Worm (Caenorhabditis elegans): Measurements from ENCODE around the gene clec-68.
"Not testable (repeated sequence)": the region's sequence is repeated elsewhere in the genome, so short reads cannot be mapped to it uniquely, and the experiment has no call there.

Gene clec-68

DNA sequence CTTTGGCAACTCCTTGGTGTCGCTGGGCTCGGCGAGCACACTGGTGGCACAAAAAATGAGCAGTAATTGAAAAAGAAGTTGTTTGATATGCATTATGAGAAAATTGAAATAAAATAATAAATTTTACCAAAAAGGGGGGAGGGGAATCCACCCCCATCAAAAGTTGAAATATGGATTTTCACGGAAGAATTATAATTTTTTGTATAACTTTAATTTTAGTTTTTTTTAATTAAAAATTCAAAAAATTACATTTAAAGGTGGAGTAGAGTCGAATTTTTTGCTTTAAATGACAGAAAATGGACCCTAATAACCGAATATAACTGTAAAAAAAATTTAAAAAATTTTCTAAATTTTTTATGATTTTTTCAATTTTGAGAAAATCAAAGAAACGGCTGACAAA, 14.4 kb upstream of the clec-68 start, which contains the start of gene F56D6.18:
Gene F56D6.18 (minus strand): TSS at position 101 of the 400 bp plus-strand sequence.
- not testable (repeated sequence) for TF ChIP-seq unc-62 (GFP tag; optimal IDR thresholded peaks at IDR 0.05)

DNA sequence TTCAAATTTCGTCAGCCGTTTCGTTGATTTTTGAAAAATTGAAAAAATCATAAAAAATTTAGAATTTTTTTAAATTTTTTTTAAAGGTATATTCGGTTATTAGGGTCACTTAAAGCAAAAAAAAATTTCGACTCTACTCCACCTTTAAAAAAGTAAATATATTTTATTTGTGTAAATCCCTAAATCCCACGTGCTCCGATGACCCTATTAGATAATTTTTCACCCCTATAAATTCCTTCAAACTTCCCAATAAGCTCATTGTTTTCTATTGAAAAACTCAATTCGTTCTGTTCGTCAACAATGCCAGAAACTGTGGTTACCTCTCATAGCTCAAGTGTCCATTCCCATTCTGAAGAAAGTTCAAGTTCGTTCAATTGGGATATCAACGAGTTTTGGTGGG, 13.6 kb upstream of the clec-68 start, which contains the start of gene F56D6.20:
Gene F56D6.20 (plus strand): TSS at position 301 of the 400 bp plus-strand sequence.
- TF ChIP-seq unc-62 (GFP tag; optimal IDR thresholded peaks at IDR 0.05): no peak

DNA sequence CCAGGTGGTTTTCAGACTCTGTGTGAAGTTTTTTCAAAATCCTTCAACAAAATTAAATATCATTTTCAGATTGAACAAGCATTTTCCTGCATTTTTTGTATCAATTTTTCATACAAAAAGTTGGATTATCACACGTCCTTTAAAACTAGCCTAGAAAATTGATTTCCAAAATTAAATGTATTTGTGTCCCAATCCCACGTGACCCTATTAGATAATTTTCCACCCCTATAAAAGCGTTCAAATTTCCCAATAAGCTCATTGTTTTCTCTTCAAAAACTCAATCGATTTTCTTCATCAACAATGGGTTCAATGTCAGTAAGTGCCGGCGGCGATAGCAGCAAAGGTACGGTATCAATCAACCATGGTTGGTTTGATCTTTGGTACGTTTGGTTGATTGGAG, 11.8 kb upstream of the clec-68 start, which contains the start of gene F56D6.19:
Gene F56D6.19 (plus strand): TSS at position 301 of the 400 bp plus-strand sequence.
- TF ChIP-seq unc-62 (GFP tag; optimal IDR thresholded peaks at IDR 0.05): no peak

DNA sequence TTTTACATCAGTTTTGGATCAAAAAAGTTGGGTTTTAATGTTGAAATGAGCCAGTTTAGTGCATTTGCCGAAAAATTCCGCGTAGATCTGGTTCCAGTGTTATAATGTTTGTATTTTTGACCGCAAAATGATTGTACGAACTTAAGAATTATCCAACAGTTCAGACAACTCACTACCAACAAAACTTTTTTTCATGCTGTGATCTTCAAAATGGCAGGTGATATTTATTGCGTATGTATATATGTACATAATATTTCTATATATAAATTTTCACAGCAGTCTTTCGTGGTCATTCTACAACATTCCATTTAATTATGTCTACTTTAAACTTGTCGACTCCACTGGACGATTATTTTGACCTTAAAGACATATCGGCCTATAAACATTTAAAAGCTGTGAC, 10.9 kb upstream of the clec-68 start, which contains the start of gene srz-20:
Gene srz-20 (plus strand): TSS at position 301 of the 400 bp plus-strand sequence.
- no peak for TF ChIP-seq unc-62 (GFP tag; optimal IDR thresholded peaks at IDR 0.05)

DNA sequence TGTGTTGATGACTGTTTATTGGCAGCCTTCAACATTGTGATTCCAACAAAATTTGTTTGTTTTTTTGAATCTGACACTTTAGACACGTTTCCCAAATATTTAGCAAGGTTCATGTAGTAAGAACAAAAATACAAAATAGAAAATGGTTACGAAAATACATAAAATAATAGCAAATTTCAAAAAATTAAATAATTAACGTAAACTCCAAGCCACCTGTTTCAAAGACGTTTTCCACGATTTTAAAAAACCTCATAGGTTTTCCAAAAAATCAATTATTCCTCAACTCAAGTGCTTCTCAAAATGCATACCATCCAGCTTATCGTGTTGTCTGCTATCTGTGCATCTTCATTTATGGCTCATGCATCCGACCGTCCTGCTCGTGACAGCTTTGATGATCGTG, 8.8 kb upstream of the clec-68 start, which contains the start of gene F56D6.14:
Gene F56D6.14 (plus strand): TSS at position 301 of the 400 bp plus-strand sequence.
- TF ChIP-seq unc-62 (GFP tag; optimal IDR thresholded peaks at IDR 0.05): no peak

DNA sequence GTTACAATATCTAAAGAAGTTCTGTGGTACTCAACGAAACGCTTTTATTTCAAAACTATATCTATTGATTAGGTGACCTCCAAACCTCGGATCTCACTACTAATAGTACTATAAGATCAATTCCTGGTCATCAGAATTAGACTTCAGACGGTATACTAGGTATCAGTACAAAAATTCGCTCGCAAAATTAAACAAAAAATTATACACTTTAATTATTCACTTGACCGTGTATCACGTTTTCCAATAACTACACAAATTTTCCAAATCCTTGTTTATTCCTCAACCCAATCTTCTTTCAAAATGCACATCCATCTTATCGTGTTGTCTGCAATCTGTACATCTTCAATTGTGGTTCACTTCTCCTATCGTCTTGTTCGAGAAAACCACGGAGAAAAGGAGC, 8.1 kb upstream of the clec-68 start, which contains the start of gene F56D6.23:
Gene F56D6.23 (plus strand): TSS at position 301 of the 400 bp plus-strand sequence.
- TF ChIP-seq unc-62 (GFP tag; optimal IDR thresholded peaks at IDR 0.05): no peak

DNA sequence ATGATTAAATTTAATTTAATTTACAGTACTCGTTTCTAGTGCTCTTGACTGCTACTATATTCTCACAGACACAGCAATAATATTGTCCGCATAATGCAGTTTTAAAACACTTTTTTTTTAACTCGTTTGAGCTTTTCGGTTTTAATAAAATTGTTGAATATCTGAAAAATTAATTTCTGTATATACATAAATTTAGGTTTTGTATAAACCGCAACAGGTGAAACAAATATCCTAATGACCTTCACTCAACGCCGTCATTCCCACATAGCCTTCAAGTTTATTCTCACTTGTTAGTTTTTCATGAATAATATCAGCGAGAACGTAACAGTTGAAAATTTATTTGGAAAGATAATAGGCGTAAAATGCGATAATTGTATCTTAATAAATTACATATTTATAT, 6.7 kb upstream of the clec-68 start, which contains the start of gene srz-19:
Gene srz-19 (plus strand): TSS at position 301 of the 400 bp plus-strand sequence.
- TF ChIP-seq unc-62 (GFP tag; optimal IDR thresholded peaks at IDR 0.05): no peak

DNA sequence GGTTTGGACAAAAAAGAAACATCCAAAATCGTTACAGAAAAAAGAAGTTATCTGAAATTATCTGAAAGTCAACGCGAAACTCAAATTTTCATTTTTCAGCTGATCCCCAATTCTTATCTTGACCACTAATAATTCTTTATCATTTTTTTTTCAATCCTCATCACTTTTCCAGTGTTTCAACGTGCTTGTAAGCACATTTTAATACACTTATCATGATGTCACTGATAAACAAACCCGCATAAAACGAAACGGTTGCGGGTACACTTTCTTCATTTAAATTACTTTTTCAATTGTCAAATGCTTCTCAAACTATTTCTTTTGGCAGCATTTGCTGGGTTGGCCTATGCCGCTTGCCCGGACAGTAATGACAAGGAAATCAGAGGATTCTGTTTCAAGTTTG, 4.3 kb upstream of the clec-68 start, which contains the start of gene clec-67:
Gene clec-67 (plus strand): TSS at position 268 of the 400 bp plus-strand sequence.
- no peak for TF ChIP-seq unc-62 (GFP tag; optimal IDR thresholded peaks at IDR 0.05)

DNA sequence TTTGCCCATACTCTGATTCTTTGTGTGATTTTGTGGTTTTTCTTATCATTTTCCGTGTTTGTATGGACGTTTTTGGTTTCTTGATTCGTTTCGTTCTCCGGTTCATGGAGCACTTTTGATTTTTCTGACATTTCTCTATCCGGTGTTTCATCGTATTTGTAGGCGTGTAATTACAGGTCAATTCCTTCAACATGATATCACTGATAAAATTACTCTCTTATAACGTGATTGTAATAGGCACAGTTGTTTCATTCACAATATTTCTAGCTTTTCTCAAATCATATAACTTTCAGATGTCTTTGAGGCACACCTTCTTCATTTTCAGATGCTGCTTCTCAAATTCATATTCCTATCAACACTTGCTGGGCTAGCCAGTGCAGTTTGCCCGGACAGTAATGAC, 6.2 kb downstream of the clec-68 start, which contains the start of gene clec-70:
Gene clec-70 (plus strand): TSS at position 301 of the 400 bp plus-strand sequence.
- not testable (repeated sequence) for TF ChIP-seq unc-62 (GFP tag; optimal IDR thresholded peaks at IDR 0.05)

DNA sequence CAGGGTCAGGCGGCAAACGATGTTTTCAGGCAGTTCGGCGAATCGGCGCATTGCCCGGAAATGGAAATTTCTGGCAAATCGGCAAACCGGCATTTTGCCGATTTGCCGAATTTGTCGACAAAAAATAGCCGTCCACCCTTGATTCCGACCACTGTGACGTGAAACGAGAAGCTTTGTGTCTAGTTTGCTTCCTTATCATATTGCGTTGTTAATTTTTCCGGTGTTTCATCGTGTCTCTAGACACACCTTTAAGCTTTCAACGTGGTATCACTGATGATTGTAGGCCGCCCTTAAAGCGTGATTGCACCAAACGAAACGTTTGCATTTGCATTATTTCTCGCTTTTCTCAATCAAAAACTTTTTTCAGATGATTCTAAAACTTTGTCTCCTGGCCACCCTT, 10.9 kb downstream of the clec-68 start, which contains the start of gene clec-71:
Gene clec-71 (plus strand): TSS at position 362 of the 400 bp plus-strand sequence.
- TF ChIP-seq unc-62 (GFP tag; optimal IDR thresholded peaks at IDR 0.05): no peak

DNA sequence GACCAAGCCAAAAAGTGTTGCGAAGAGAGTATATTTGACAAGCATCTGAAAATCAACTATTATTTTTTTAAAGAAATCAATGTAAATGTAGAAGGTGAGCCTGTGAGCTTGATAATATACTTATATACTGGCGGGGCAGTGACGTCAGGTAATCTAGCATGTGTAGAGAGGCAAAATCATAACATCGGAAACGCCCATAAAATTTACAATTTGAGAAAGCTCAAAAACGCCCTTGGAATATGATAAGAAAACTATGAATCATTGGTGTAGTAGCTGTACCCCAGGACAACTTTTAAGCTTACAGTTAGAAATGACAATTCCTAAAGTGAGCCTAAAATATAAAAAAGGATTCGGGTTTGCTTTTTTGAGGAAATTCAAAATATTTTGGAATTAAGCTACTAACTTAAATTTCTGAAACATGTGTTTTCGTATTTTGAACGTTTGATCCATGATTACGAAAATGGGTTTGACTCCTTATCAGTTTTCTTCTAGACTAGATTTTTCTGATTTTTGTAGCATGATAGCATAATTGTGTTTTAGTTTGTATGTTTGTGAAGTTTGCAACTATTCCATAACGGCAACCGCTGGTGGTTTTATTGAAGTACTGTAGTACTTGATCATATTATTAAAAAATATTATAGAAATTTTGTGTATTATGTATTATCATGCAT, 15.6 kb downstream of the clec-68 start, which contains the start of gene clec-174:
Gene clec-174 (minus strand): TSS at position 51 of the 671 bp plus-strand sequence.
- TF ChIP-seq unc-62 (GFP tag; optimal IDR thresholded peaks at IDR 0.05): no peak

DNA sequence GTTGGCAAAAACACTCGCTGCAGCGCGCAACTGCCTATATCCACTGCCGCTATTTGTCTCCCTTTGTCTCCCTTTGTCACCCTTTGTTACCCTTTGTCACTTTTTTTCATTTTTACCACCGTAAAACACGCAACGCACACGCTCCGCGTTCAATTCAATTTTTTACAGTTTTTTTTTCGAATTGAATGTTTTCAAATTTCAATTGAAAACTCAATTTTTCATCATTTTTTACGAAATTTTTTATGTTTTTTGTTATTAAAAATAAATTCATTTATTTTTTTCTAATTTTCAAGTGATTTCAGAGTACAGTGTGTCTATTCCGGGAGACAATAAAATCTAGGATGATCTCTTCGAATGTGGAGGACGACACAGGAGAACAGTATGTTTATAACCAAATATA, 16.8 kb downstream of the clec-68 start, which contains the start of gene Y46C8AL.11:
Gene Y46C8AL.11 (plus strand): TSS at position 301 of the 400 bp plus-strand sequence.
- no peak for TF ChIP-seq unc-62 (GFP tag; optimal IDR thresholded peaks at IDR 0.05)

DNA sequence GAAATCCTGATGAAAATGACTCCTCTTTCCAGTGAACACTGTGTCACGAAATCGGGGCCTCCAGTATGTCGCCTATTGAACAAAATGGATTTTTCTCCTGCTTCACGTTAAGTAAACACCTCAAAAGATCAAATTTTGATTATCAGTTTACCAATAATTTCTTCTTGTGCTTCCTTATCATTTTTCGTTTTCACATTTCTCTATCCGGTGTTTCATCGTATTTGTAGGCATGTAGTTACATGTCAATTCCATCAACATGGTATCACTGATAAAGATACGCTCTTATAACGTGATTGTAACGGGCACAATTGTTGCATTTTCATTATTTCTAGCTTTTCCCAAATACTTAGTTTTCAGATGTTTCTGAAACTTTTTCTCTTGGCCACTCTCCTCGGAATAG, 18.2 kb downstream of the clec-68 start, which contains the start of gene clec-72:
Gene clec-72 (plus strand): TSS at position 358 of the 400 bp plus-strand sequence.
- no peak for TF ChIP-seq unc-62 (GFP tag; optimal IDR thresholded peaks at IDR 0.05)

DNA sequence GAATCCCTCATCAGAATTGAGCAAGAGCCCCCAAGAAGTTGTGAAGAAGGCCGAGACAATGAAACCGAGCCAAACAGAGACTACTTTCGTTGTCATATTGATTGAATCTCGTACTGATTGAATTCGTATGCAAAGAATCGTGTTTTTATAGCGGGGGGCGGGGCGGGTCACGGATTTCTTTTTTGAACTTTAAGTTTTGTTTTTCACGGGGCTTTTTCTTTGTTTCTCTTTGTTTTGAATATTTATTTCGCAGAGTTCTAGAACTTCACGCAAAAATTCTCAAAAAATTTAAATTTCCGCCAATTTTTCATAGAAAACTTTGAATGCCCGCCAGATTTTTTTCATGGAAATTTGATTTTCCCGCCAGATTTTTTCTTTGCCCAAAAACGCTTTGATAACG, 29.9 kb downstream of the clec-68 start, which contains the start of gene clec-73:
Gene clec-73 (minus strand): TSS at position 101 of the 400 bp plus-strand sequence.
- TF ChIP-seq unc-62 (GFP tag; optimal IDR thresholded peaks at IDR 0.05): no peak

DNA sequence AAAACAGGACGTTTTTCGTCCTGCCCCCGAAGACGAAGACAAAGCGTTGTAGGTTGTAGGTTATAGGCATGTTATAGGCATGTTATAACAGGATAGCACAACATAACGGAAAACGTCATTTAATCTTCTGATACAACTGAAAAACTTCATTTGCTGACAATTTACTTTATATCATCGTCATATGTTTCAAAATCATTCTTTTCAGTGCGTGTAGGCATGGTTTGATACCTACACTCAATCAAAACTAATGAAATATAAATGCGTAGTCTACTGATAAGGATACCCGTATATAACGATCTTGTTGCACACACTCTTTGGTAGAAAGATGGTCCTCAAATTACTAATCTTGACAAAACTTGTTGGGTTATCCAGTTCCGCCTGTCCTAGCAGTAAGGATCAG, 30.5 kb downstream of the clec-68 start, which contains the start of gene clec-74:
Gene clec-74 (plus strand): TSS at position 301 of the 400 bp plus-strand sequence.
- no peak for TF ChIP-seq unc-62 (GFP tag; optimal IDR thresholded peaks at IDR 0.05)

DNA sequence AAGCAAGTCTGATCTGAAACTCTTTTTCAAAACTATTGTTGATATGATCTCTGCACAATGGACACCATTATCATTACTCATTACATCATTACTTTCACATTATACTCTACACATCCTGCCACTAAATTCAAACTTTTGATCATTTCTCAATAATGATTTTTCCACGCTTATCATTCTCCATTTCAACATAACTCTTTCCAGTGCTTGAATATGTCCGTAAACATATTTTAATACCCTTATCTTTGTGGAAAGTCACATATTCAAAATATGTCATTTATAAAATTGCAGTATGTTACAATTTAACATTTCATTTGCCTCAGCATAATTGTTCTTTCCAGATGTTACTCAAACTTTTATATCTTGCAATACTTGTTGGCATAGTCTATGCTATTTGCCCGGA, 34.2 kb downstream of the clec-68 start, which contains the start of gene clec-75:
Gene clec-75 (plus strand): TSS at position 339 of the 400 bp plus-strand sequence.
- no peak for TF ChIP-seq unc-62 (GFP tag; optimal IDR thresholded peaks at IDR 0.05)
